Fruit fly (Drosophila melanogaster) whole organism, prepupa: ENCODE measurements around the gene corto.

Experiments used
- CG16779 ChIP-seq: fragments of 200-800 bp; sonication (Bioruptor generic); optimal IDR thresholded peaks from 3 replicates; lab custom pipeline; 2017; ENCODE audit warnings: missing biosample characterization, mild to moderate bottlenecking, missing genetic modification characterization
- CG3032 ChIP-seq: fragments of 200-800 bp; optimal IDR thresholded peaks from 2 replicates; lab custom pipeline; 2019; ENCODE audit warnings: missing biosample characterization, mild to moderate bottlenecking, missing genetic modification characterization, moderate library complexity
- CG3919 ChIP-seq: fragments of 200-800 bp; sonication (Bioruptor generic); optimal IDR thresholded peaks from 3 replicates; lab custom pipeline; 2016; ENCODE audit warnings: missing biosample characterization, missing genetic modification characterization
- CG6163 ChIP-seq: fragments of 200-800 bp; sonication (Bioruptor generic); IDR thresholded peaks from 3 replicates; pipeline ENCODE4 v1.3.6; 2022; ENCODE audit warnings: missing biosample characterization, missing genetic modification characterization
- CG6276 ChIP-seq: fragments of 200-800 bp; sonication (Bioruptor generic); optimal IDR thresholded peaks from 2 replicates; lab custom pipeline; 2017; ENCODE audit warnings: missing biosample characterization, mild to moderate bottlenecking, missing genetic modification characterization
- CG8632 ChIP-seq: fragments of 200-800 bp; sonication (Bioruptor generic); optimal IDR thresholded peaks from 3 replicates; lab custom pipeline; 2016; ENCODE audit warnings: missing biosample characterization, missing genetic modification characterization
- Ets96B ChIP-seq: fragments of 200-800 bp; optimal IDR thresholded peaks from 2 replicates; lab custom pipeline; 2019; ENCODE audit warnings: missing biosample characterization, mild to moderate bottlenecking, missing genetic modification characterization, moderate library complexity
- Hr39 ChIP-seq: fragments of 200-800 bp; sonication (Bioruptor generic); optimal IDR thresholded peaks from 2 replicates; lab custom pipeline; 2016; ENCODE audit warnings: missing biosample characterization, missing genetic modification characterization
- Met ChIP-seq: fragments of 200-800 bp; sonication (Bioruptor generic); optimal IDR thresholded peaks from 3 replicates; lab custom pipeline; 2016; ENCODE audit warnings: missing biosample characterization, missing genetic modification characterization
- Sox15 ChIP-seq: fragments of 200-800 bp; sonication (Bioruptor generic); optimal IDR thresholded peaks from 3 replicates; lab custom pipeline; 2016; ENCODE audit warnings: missing biosample characterization, missing genetic modification characterization
- dac ChIP-seq: fragments of 200-800 bp; sonication (Bioruptor generic); optimal IDR thresholded peaks from 2 replicates; lab custom pipeline; 2017; ENCODE audit warnings: missing biosample characterization, mild to moderate bottlenecking, missing genetic modification characterization
- fd85E ChIP-seq: fragments of 200-800 bp; sonication (Bioruptor generic); optimal IDR thresholded peaks from 3 replicates; lab custom pipeline; 2016; ENCODE audit warnings: missing biosample characterization, missing genetic modification characterization
- fkh ChIP-seq: fragments of 200-800 bp; sonication (Bioruptor generic); optimal IDR thresholded peaks from 3 replicates; lab custom pipeline; 2017; ENCODE audit warnings: missing biosample characterization, mild to moderate bottlenecking, missing genetic modification characterization, moderate library complexity
- vri ChIP-seq: fragments of 200-800 bp; sonication (Bioruptor generic); optimal IDR thresholded peaks from 3 replicates; lab custom pipeline; 2016; ENCODE audit warnings: missing biosample characterization, mild to moderate bottlenecking, missing genetic modification characterization

- no peak for TF ChIP-seq fkh
- no peak for TF ChIP-seq CG6276 (GFP tag; lab: Kevin White, UChicago)
- no peak for TF ChIP-seq fd85E (GFP tag; lab: Kevin White, UChicago)
- no peak for TF ChIP-seq Sox15 (GFP tag; lab: Kevin White, UChicago)
- no peak for TF ChIP-seq CG6163 (GFP tag; lab: Robert Waterston, UW)
- TF ChIP-seq CG3919 = no peak
- TF ChIP-seq Met (GFP tag; lab: Kevin White, UChicago) = no peak
- no peak for TF ChIP-seq Ets96B (tag; lab: Kevin White, UChicago)
- TF ChIP-seq vri (GFP tag; lab: Kevin White, UChicago) = no peak
- no peak for TF ChIP-seq Hr39 (GFP tag; lab: Kevin White, UChicago)
- no peak for TF ChIP-seq CG16779 (tag; lab: Kevin White, UChicago)
- no peak for TF ChIP-seq CG8632 (GFP tag; lab: Kevin White, UChicago)
- no peak for TF ChIP-seq CG3032 (tag; lab: Kevin White, UChicago)
- no peak for TF ChIP-seq dac (GFP tag; lab: Kevin White, UChicago)
Observed at dm6 chr3R:5095930-5096572, 9.2 kb upstream of the corto start.
